Worm (Caenorhabditis elegans) whole organism, L4 larva: ENCODE data around the gene K06A4.2.

ENCODE experiments used
- Y48G9A.11 ChIP-seq: fragments of 200-800 bp; sonication (Bioruptor generic); IDR thresholded peaks from 2 replicates; pipeline ENCODE4 v1.3.6; 2022; ENCODE audit warnings: missing genetic modification reagents, missing genetic modification characterization, missing compliant biosample characterization
- Y75B8A.6 ChIP-seq: fragments of 200-800 bp; sonication (Bioruptor generic); IDR thresholded peaks from 2 replicates; pipeline ENCODE4 v1.3.6; 2022; ENCODE audit warnings: missing genetic modification reagents, missing genetic modification characterization, missing compliant biosample characterization
- ZK337.2 ChIP-seq: fragments of 200-800 bp; sonication (Bioruptor generic); IDR thresholded peaks from 2 replicates; pipeline ENCODE4 v1.3.6; 2022; ENCODE audit warnings: missing genetic modification reagents, missing genetic modification characterization, missing compliant biosample characterization
- aha-1 ChIP-seq: fragments of 150-350 bp; peaks from one replicate; lab custom pipeline; 2014; ENCODE audit warnings: missing biosample characterization, missing genetic modification characterization
- ama-1 ChIP-seq: fragments of 150-350 bp; optimal IDR thresholded peaks from 2 replicates; lab custom pipeline; 2014; ENCODE audit warnings: inconsistent platforms, mixed read lengths
- ces-1 ChIP-seq: fragments of 150-350 bp; sonication (generic microtip); optimal IDR thresholded peaks from 4 replicates; lab custom pipeline; 2014; ENCODE audit warnings: missing biosample characterization, missing genetic modification reagents, missing genetic modification characterization
- daf-16 ChIP-seq, 3 experiments: sonication (generic microtip); optimal IDR thresholded peaks; 2 replicates each; lab custom pipeline; 2016 to 2017; ENCODE audit warnings: missing genetic modification characterization in 3 of 3, missing genetic modification reagents in 3 of 3, mild to moderate bottlenecking in 2 of 3, missing compliant biosample characterization in 2 of 3, missing biosample characterization in 1 of 3, moderate library complexity in 1 of 3
- egl-27 ChIP-seq: sonication (generic microtip); optimal IDR thresholded peaks from 3 replicates; lab custom pipeline; 2017; ENCODE audit warnings: missing biosample characterization, missing genetic modification reagents, missing genetic modification characterization
- hif-1 ChIP-seq, 2 experiments: sonication (generic microtip); optimal IDR thresholded peaks; 2 replicates each; lab custom pipeline; 2016 to 2017; ENCODE audit warnings: missing compliant biosample characterization in 2 of 2, missing genetic modification characterization in 2 of 2, missing genetic modification reagents in 2 of 2, missing genotype in 2 of 2, mild to moderate bottlenecking in 1 of 2
- hlh-30 ChIP-seq: sonication (generic microtip); optimal IDR thresholded peaks from 2 replicates; lab custom pipeline; 2017; ENCODE audit warnings: antibody characterized with exemption, mild to moderate bottlenecking, missing genetic modification characterization, missing compliant biosample characterization; ENCODE audit not compliant: insufficient read depth
- jun-1 ChIP-seq: fragments of 150-350 bp; optimal IDR thresholded peaks from 2 replicates; lab custom pipeline; 2014; ENCODE audit warnings: missing biosample characterization, missing genetic modification reagents, missing genetic modification characterization
- lim-7 ChIP-seq: fragments of 200-800 bp; sonication (Bioruptor generic); IDR thresholded peaks from 2 replicates; pipeline ENCODE4 v1.3.6; 2022; ENCODE audit warnings: missing genetic modification characterization, missing compliant biosample characterization
- lin-1 ChIP-seq: fragments of 200-800 bp; sonication (Bioruptor generic); IDR thresholded peaks from 2 replicates; pipeline ENCODE4 v1.3.6; 2022; ENCODE audit warnings: missing genetic modification reagents, missing genetic modification characterization, missing compliant biosample characterization
- lin-13 ChIP-seq: fragments of 150-350 bp; optimal IDR thresholded peaks from 2 replicates; lab custom pipeline; 2014; ENCODE audit warnings: missing biosample characterization, missing genetic modification reagents, missing genetic modification characterization
- lin-15B ChIP-seq: fragments of 150-350 bp; sonication (generic microtip); optimal IDR thresholded peaks from 3 replicates; lab custom pipeline; 2014; ENCODE audit warnings: missing biosample characterization, missing genetic modification characterization
- lin-29 ChIP-seq: fragments of 200-800 bp; sonication (Bioruptor generic); IDR thresholded peaks from 2 replicates; pipeline ENCODE4 v1.3.6; 2022; ENCODE audit warnings: missing genetic modification reagents, missing genetic modification characterization, missing compliant biosample characterization
- lin-38 ChIP-seq: fragments of 200-800 bp; sonication (Bioruptor generic); IDR thresholded peaks from 2 replicates; pipeline ENCODE4 v1.3.6; 2022; ENCODE audit warnings: missing genetic modification reagents, missing genetic modification characterization, missing compliant biosample characterization
- lsy-2 ChIP-seq, 2 experiments: fragments of 150-350 bp in 1 of 2; sonication (generic microtip) in 1 of 2; optimal IDR thresholded peaks; 2 replicates each; lab custom pipeline; 2014 to 2017; ENCODE audit warnings: missing biosample characterization in 2 of 2, missing genetic modification characterization in 2 of 2
- madf-5 ChIP-seq, 2 experiments: fragments of 200-800 bp; sonication (Bioruptor generic); IDR thresholded peaks; 2 replicates each; pipeline ENCODE4 v1.3.6; 2022; ENCODE audit warnings: missing compliant biosample characterization in 2 of 2, missing genetic modification characterization in 2 of 2
- mdl-1 ChIP-seq, 2 experiments: fragments of 150-350 bp in 1 of 2; sonication (generic microtip) in 1 of 2; optimal IDR thresholded peaks; 2 replicates each; lab custom pipeline; 2014 to 2017; ENCODE audit warnings: missing biosample characterization in 2 of 2, missing genetic modification characterization in 2 of 2
- mdt-29 ChIP-seq: fragments of 200-800 bp; sonication (Bioruptor generic); IDR thresholded peaks from 2 replicates; pipeline ENCODE4 v1.3.6; 2022; ENCODE audit warnings: missing genetic modification reagents, missing genetic modification characterization, missing compliant biosample characterization
- mes-2 ChIP-seq: sonication (generic microtip); optimal IDR thresholded peaks from 2 replicates; lab custom pipeline; 2016; ENCODE audit warnings: missing genotype, mild to moderate bottlenecking, missing genetic modification characterization, missing compliant biosample characterization; ENCODE audit not compliant: poor library complexity, severe bottlenecking
- mxl-2 ChIP-seq: fragments of 200-800 bp; sonication (Bioruptor generic); conservative IDR thresholded peaks from 2 replicates; pipeline ENCODE4 v1.3.6; 2022; ENCODE audit warnings: missing genetic modification reagents, missing genetic modification characterization, missing compliant biosample characterization
- nhr-102 ChIP-seq: sonication (generic microtip); optimal IDR thresholded peaks from 2 replicates; lab custom pipeline; 2016; ENCODE audit warnings: mild to moderate bottlenecking, missing genetic modification characterization, moderate library complexity, missing compliant biosample characterization
- nhr-111 ChIP-seq: fragments of 200-800 bp; sonication (Bioruptor generic); optimal IDR thresholded peaks from 2 replicates; lab custom pipeline; 2018; ENCODE audit warnings: mild to moderate bottlenecking, missing genetic modification characterization, missing compliant biosample characterization
- nhr-237 ChIP-seq: sonication (generic microtip); optimal IDR thresholded peaks from 2 replicates; lab custom pipeline; 2017; ENCODE audit warnings: missing biosample characterization, missing genetic modification characterization
- nhr-41 ChIP-seq: fragments of 200-800 bp; sonication (Bioruptor generic); IDR thresholded peaks from 2 replicates; pipeline ENCODE4 v1.3.6; 2022; ENCODE audit warnings: missing genetic modification reagents, missing genetic modification characterization, missing compliant biosample characterization
- sdz-12 ChIP-seq: fragments of 200-800 bp; sonication (Bioruptor generic); optimal IDR thresholded peaks from 2 replicates; lab custom pipeline; 2018; ENCODE audit warnings: mild to moderate bottlenecking, missing genetic modification characterization, missing compliant biosample characterization
- spr-1 ChIP-seq: sonication (generic microtip); optimal IDR thresholded peaks from 2 replicates; lab custom pipeline; 2016; ENCODE audit warnings: mild to moderate bottlenecking, missing genetic modification characterization, missing compliant biosample characterization
- spr-3 ChIP-seq: fragments of 200-800 bp; sonication (Bioruptor generic); optimal IDR thresholded peaks from 2 replicates; lab custom pipeline; 2018; ENCODE audit warnings: mild to moderate bottlenecking, missing genetic modification characterization, missing compliant biosample characterization
- tra-1 ChIP-seq: fragments of 200-800 bp; sonication (Bioruptor generic); IDR thresholded peaks from 2 replicates; pipeline ENCODE4 v1.3.6; 2022; ENCODE audit warnings: missing genetic modification reagents, missing genetic modification characterization, missing compliant biosample characterization
- unc-130 ChIP-seq: sonication (generic microtip); optimal IDR thresholded peaks from 2 replicates; lab custom pipeline; 2016; ENCODE audit warnings: missing genetic modification reagents, missing genetic modification characterization, missing compliant biosample characterization
- unc-39 ChIP-seq: sonication (generic microtip); optimal IDR thresholded peaks from 2 replicates; lab custom pipeline; 2017; ENCODE audit warnings: missing biosample characterization, missing genetic modification characterization
- unc-62 ChIP-seq, 3 experiments: fragments of 150-350 bp in 1 of 3; sonication (generic microtip); optimal IDR thresholded peaks in 2 of 3; peaks in 1 of 3; 1 replicate in 1 of 3; 2 replicates in 2 of 3; lab custom pipeline; 2014 to 2017; ENCODE audit warnings: missing biosample characterization in 3 of 3, missing genetic modification characterization in 3 of 3, missing genetic modification reagents in 3 of 3, missing genotype in 1 of 3
- vab-7 ChIP-seq: fragments of 200-800 bp; sonication (Bioruptor generic); IDR thresholded peaks from 2 replicates; pipeline ENCODE4 v1.3.6; 2022; ENCODE audit warnings: missing genetic modification reagents, missing genetic modification characterization, missing compliant biosample characterization
- zip-11 ChIP-seq: fragments of 200-800 bp; sonication (Bioruptor generic); IDR thresholded peaks from 2 replicates; pipeline ENCODE4 v1.3.6; 2022; ENCODE audit warnings: missing genetic modification characterization, missing compliant biosample characterization
- ztf-7 ChIP-seq: fragments of 150-350 bp; optimal IDR thresholded peaks from 2 replicates; lab custom pipeline; 2014; ENCODE audit warnings: missing biosample characterization, missing genetic modification characterization

The K06A4.2 gene

DNA sequence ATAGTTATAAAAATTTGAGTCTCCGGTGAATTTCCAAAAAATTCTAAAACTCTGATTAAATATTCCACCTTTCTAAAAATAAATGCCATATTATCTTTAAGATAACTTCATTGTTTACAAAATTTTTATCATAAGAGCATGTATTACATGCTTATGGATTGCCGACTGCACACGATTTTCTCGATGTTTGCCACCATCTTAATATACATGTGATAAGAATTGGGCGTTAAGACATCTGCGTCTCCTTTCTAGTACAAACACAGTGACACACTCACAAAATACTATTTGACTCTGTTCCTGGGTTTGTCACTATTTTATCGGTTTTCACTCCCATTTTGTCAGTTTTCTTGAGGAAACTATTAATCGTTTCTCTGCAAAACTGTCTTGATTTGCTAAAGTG is 40.9 kb upstream of the K06A4.2 start (continued):
- no peak for TF ChIP-seq hif-1 (tag; optimal IDR thresholded peaks at IDR 0.05; lab: Kevin White, UChicago)
- no peak for TF ChIP-seq lin-38 (GFP tag; lab: Robert Waterston, UW)
- peak in 1 of 2 experiments; percentile 24 for TF ChIP-seq mdl-1 (tag; optimal IDR thresholded peaks at IDR 0.05; lab: Kevin White, UChicago)
- TF ChIP-seq tra-1 (GFP tag; lab: Robert Waterston, UW): 0 out of 2 replicates have a peak, but pooled peaks have one; percentile 34
- peak; percentile 21 for TF ChIP-seq nhr-102
- peak; percentile 72 for TF ChIP-seq hlh-30 (tag; lab: Kevin White, UChicago)
- no peak for TF ChIP-seq vab-7 (GFP tag; lab: Robert Waterston, UW)
- TF ChIP-seq unc-39 (tag; lab: Kevin White, UChicago): no peak
- TF ChIP-seq nhr-41 (GFP tag; lab: Robert Waterston, UW): no peak
- TF ChIP-seq lsy-2 (tag; optimal IDR thresholded peaks at IDR 0.05; lab: Kevin White, UChicago): no peak
- no peak for TF ChIP-seq spr-3
- TF ChIP-seq madf-5 (GFP tag; IDR thresholded peaks at IDR 0.05; lab: Robert Waterston, UW): no peak
- TF ChIP-seq sdz-12 (GFP tag; lab: Kevin White, UChicago): no peak
- no peak for TF ChIP-seq ces-1 (GFP tag; lab: Kevin White, UChicago)
- no peak for TF ChIP-seq jun-1 (tag; lab: Kevin White, UChicago)
- no peak for TF ChIP-seq nhr-237 (tag; lab: Kevin White, UChicago)
- TF ChIP-seq ama-1: no peak
- peak in 1 of 2 experiments; percentile 1 for TF ChIP-seq daf-16 (GFP tag; optimal IDR thresholded peaks at IDR 0.05; lab: Kevin White, UChicago)
- peak; percentile 91 for TF ChIP-seq daf-16 (tag; optimal IDR thresholded peaks at IDR 0.05; lab: Kevin White, UChicago)
- TF ChIP-seq lin-15B (tag; lab: Kevin White, UChicago): no peak

ce11 chrV:9443748-9444147 is 40.3 kb upstream of the K06A4.2 start, which contains the start of gene wdr-62:
Gene wdr-62 (plus strand): TSS chrV:9444048.
- TF ChIP-seq Y75B8A.6 (GFP tag; lab: Robert Waterston, UW) (no peak), unc-62 (GFP tag; optimal IDR thresholded peaks at IDR 0.05 in 1 of 2; lab: Kevin White, UChicago) (peak in 1 of 2 experiments; percentile 57), unc-62 (tag; optimal IDR thresholded peaks at IDR 0.05; lab: Kevin White, UChicago) (no peak), aha-1 (tag; lab: Kevin White, UChicago) (peak; percentile 48), nhr-111 (no peak)

DNA sequence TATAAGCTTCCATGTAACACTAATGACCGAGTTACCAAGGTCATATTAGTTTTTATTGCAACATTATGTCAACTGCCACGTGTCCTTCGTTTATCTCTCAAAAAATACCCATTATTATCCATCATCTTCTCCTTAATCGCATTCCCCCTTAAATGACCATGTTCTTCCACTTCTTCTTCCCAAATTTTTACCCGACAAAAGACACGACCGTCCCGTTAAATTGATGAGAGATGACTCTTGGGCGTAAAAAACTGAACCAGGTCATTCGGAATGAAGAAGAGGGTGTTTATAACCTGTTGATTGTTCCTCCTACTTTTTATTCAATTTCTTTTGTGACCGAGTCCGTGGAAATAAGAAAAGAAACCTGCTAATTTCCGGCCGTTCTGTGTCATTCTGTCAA is 39.4 kb upstream of the K06A4.2 start:
- no peak for TF ChIP-seq lim-7 (GFP tag; lab: Robert Waterston, UW)
- no peak for TF ChIP-seq ZK337.2 (GFP tag; lab: Robert Waterston, UW)
- TF ChIP-seq ztf-7 (tag; lab: Kevin White, UChicago): no peak
- TF ChIP-seq tra-1 (GFP tag; lab: Robert Waterston, UW): no peak
- no peak for TF ChIP-seq lin-1
- no peak for TF ChIP-seq aha-1 (tag; lab: Kevin White, UChicago)
- TF ChIP-seq egl-27 (tag; lab: Kevin White, UChicago): no peak
- TF ChIP-seq Y48G9A.11 (GFP tag; lab: Robert Waterston, UW): no peak
- TF ChIP-seq spr-1 (tag; lab: Kevin White, UChicago): no peak
- no peak for TF ChIP-seq lin-29 (GFP tag; lab: Robert Waterston, UW)
- no peak for TF ChIP-seq mxl-2 (GFP tag; lab: Robert Waterston, UW)
- TF ChIP-seq mes-2: no peak
- TF ChIP-seq zip-11 (GFP tag; lab: Robert Waterston, UW): no peak
- TF ChIP-seq mdl-1 (tag; optimal IDR thresholded peaks at IDR 0.05; lab: Kevin White, UChicago): no peak
- TF ChIP-seq mdt-29 (GFP tag; lab: Robert Waterston, UW): no peak
- TF ChIP-seq ama-1: no peak
- no peak for TF ChIP-seq unc-130 (GFP tag; lab: Kevin White, UChicago)
- TF ChIP-seq lin-13 (GFP tag; lab: Kevin White, UChicago): no peak
- no peak for TF ChIP-seq ces-1 (GFP tag; lab: Kevin White, UChicago)
- TF ChIP-seq lin-15B (tag; lab: Kevin White, UChicago): no peak
